Worm (Caenorhabditis elegans): ENCODE data around the gene rpia-1.

Gene rpia-1

DNA sequence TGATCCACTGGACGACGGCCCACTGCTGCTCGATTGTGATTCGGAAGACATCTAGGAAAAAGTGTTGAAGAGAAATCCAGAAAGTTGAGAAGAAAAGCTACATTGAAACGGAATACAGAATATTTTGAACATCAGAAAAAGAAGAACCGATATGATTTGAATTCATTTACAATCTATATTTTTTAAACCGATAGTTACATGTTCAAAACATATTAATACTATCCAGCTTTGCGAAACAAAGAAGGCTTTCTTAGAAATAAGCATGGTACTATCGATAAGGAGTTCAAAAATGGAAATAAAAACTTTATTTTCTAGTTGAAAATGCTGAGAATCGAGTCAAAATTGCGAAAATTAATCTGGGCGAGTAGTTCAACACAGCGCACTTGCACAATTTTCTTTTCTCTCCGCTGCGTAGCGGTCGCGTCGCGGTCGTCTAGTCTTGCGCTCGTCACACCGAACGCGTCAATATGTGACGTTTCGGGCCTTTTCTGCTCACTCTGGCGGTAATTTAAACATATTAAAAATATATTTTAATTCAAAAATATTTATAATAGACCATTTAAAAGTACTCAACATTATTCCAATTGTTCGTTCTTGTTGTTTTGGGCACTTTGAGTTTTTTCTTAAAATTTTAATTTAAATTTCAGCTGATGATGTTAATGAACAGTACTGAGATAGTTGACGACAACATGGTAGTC lies 39.3 kb downstream of the rpia-1 start, which contains the start of the genes syf-2 and K04G7.1 (continued):
- no peak for TF ChIP-seq rnt-1 (tag; optimal IDR thresholded peaks at IDR 0.05)

- no peak for TF ChIP-seq unc-86 (tag; optimal IDR thresholded peaks at IDR 0.05)
- TF ChIP-seq ceh-14 (tag; optimal IDR thresholded peaks at IDR 0.05), result no peak
- TF ChIP-seq lim-6 (tag; optimal IDR thresholded peaks at IDR 0.05), result no peak
- no peak for TF ChIP-seq ahr-1 (tag; optimal IDR thresholded peaks at IDR 0.05)
- TF ChIP-seq ceh-19 (GFP tag; optimal IDR thresholded peaks at IDR 0.05), result no peak
- TF ChIP-seq gmeb-2 (tag; optimal IDR thresholded peaks at IDR 0.05), result no peak
- no peak for TF ChIP-seq fkh-6 (tag; optimal IDR thresholded peaks at IDR 0.05)
- TF ChIP-seq pha-2 (tag; optimal IDR thresholded peaks at IDR 0.05), result no peak
- TF ChIP-seq hlh-6 (tag; optimal IDR thresholded peaks at IDR 0.05), result no peak
- TF ChIP-seq hlh-13 (GFP tag; optimal IDR thresholded peaks at IDR 0.05), result no peak
- no peak for TF ChIP-seq pax-1 (tag; optimal IDR thresholded peaks at IDR 0.05)
- no peak for TF ChIP-seq pqm-1 (tag; optimal IDR thresholded peaks at IDR 0.05)
- no peak for TF ChIP-seq sdc-2 (tag; optimal IDR thresholded peaks at IDR 0.05)
- no peak for TF ChIP-seq hlh-15 (tag; optimal IDR thresholded peaks at IDR 0.05)
- no peak for TF ChIP-seq ceh-31 (tag; optimal IDR thresholded peaks at IDR 0.05)
- no peak for TF ChIP-seq elt-2 (tag; optimal IDR thresholded peaks at IDR 0.05)
- TF ChIP-seq ref-2 (tag; optimal IDR thresholded peaks at IDR 0.05), result no peak
Observed at ce11 chrIII:7165276-7165675, 42.3 kb downstream of the rpia-1 start.

DNA sequence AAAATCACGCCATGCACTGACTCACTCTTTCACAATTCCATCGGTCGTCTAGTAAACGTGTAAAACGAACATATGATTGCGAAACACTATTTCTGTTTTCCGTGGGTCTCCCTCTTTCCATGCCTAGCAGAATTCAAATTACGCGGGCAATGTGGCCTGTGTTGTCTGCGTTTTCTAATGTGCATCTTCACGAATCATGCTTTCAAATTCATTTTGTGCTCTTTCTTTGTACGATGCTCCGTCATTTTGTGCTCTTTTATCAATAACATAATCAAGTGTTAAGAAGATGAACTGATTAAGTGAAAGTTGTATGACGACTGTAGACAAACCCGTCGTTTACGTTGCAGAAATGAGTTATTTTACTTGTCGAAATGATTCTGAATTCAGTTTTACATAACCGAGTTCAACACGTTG lies 42.9 kb downstream of the rpia-1 start:
- TF ChIP-seq ceh-34 (tag; optimal IDR thresholded peaks at IDR 0.05) (no peak), elt-2 (tag; optimal IDR thresholded peaks at IDR 0.05) (peak; percentile 45)

DNA sequence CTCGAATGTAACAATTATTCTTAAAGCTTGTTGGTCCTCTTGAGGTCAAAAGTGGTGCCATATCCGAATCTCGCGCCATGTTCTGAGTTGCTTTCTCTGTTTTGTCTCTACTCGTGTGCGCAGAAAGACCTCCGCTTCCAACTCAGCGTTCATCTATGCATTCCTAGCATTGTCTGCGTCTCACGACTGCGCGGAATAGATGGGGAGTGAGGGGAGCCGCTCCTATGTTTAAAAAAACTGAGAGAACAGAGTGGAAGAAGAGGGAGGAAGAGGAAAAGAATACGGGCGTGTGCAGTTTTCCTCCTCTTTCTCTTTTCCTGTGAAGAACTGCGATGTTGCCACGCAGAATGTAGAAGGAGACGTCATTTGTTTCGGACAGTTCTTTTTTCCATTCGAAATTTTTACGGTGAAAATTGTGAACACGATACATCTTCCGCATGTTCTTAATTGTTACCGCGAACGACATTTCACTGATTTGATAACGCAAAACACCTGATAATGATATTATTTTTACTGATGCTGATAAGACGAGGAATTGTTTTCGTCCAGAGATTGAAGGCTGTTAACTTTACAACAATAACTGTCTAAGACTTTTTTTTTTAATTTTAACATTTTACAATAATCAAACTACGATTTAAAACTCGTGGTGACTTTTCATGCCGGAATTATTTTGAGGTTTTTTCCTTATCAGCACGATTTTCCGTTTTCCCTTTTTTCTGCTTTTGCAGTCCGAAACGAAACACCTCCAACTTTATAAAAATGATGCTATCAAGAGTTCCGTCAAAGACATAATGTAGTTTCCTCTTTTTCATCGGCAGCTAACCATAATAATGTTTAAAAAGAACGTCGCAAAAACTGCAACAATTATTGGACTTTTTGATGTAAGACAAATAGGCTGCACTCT lies 44.0 kb downstream of the rpia-1 start:
- TF ChIP-seq unc-3 (GFP tag; conservative IDR thresholded peaks at IDR 0.05), result no peak
- TF ChIP-seq unc-3 (tag; optimal IDR thresholded peaks at IDR 0.05), result no peak
- TF ChIP-seq nfya-1 (tag; optimal IDR thresholded peaks at IDR 0.05), result peak; percentile 8
- TF ChIP-seq hlh-13 (GFP tag; optimal IDR thresholded peaks at IDR 0.05), result no peak
- peak; percentile 91 for TF ChIP-seq elt-2 (tag; optimal IDR thresholded peaks at IDR 0.05)

DNA sequence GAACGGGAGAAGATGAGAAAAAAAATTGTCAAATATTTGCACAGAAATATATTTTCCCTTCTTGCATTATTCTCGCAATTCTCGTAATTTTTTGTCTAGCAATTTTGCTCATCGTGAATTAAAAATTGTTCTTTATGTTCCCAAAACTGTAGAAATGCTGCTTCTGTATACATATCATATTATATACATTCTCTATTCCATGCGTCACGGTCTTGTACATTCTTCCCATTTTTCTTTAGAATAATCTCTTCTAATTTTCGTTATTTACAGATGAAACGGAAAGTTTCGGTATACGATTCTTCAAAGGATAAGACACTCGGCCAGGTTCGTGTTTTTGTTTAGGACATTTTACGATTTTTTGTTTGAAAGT lies 44.6 kb downstream of the rpia-1 start, which contains the start of gene acs-4:
Gene acs-4, plus strand, starts transcription at position 271 of the 370 bp plus-strand sequence.
- TF ChIP-seq lim-6 (tag; optimal IDR thresholded peaks at IDR 0.05) (no peak), fkh-6 (tag; optimal IDR thresholded peaks at IDR 0.05) (no peak), pha-2 (tag; optimal IDR thresholded peaks at IDR 0.05) (no peak), ztf-16 (tag; optimal IDR thresholded peaks at IDR 0.05) (no peak), pqm-1 (tag; optimal IDR thresholded peaks at IDR 0.05) (no peak), sdc-2 (tag; optimal IDR thresholded peaks at IDR 0.05) (no peak), ceh-24 (tag; optimal IDR thresholded peaks at IDR 0.05) (no peak), nfya-1 (tag; optimal IDR thresholded peaks at IDR 0.05) (no peak), eyg-1 (tag; optimal IDR thresholded peaks at IDR 0.05) (no peak), ttx-3 (tag; optimal IDR thresholded peaks at IDR 0.05) (no peak), ceh-2 (tag; optimal IDR thresholded peaks at IDR 0.05) (no peak)

ce11 chrIII:7170090-7170489 lies 47.2 kb downstream of the rpia-1 start:
- no peak for TF ChIP-seq ets-4 (tag; optimal IDR thresholded peaks at IDR 0.05)
- TF ChIP-seq ceh-2 (tag; optimal IDR thresholded peaks at IDR 0.05), result no peak
- no peak for TF ChIP-seq hlh-8 (tag; optimal IDR thresholded peaks at IDR 0.05)
- TF ChIP-seq Y22D7AL.16 (tag; optimal IDR thresholded peaks at IDR 0.05), result no peak
- no peak for TF ChIP-seq ceh-22 (tag; optimal IDR thresholded peaks at IDR 0.05)
- no peak for TF ChIP-seq gmeb-2 (tag; optimal IDR thresholded peaks at IDR 0.05)
- TF ChIP-seq ttx-3 (tag; optimal IDR thresholded peaks at IDR 0.05), result no peak
- no peak for TF ChIP-seq ceh-6 (GFP tag; optimal IDR thresholded peaks at IDR 0.05)

Measured in whole organism, late embryonic.